Worm (Caenorhabditis elegans): ENCODE results near the gene F31B9.3.

DNA sequence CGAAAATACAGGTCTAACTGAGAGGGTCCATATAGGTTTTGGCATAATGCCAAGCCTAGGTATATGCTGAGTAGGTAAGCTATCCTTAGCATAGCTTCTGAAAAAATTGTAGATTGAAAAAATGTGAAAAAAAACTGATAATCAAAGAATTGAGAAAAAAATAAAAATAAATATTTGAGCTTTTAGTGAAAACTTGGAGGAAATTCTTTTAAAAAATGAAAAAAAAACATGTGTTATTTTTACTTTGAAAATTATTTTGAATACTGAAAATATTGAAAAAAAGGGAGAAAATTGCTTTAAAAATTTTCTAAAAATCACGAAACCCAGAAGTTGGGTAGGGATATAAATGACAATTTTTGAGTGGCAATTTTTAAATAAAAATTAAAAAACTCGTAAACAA lies 36.0 kb upstream of the F31B9.3 start, which contains the start of gene F53H4.3:
- TF ChIP-seq lir-3 (tag; optimal IDR thresholded peaks at IDR 0.05; ENCODE audit: poor library complexity) (no peak), ceh-63 (GFP tag; optimal IDR thresholded peaks at IDR 0.05) (no peak), xbp-1 (tag; optimal IDR thresholded peaks at IDR 0.05) (no peak), mep-1 (tag; optimal IDR thresholded peaks at IDR 0.05) (no peak), nhr-28 (tag; optimal IDR thresholded peaks at IDR 0.05) (no peak), nhr-90 (tag; optimal IDR thresholded peaks at IDR 0.05; ENCODE audit: poor library complexity) (no peak), Y116A8C.19 (tag; optimal IDR thresholded peaks at IDR 0.05; ENCODE audit: borderline replicate concordance) (no peak), skn-1 (tag; optimal IDR thresholded peaks at IDR 0.05) (no peak), unc-130 (tag; optimal IDR thresholded peaks at IDR 0.05) (no peak)

Data from whole organism, L1 larva.